Worm (Caenorhabditis elegans) whole organism, early embryonic: ENCODE results near the gene srv-25.
"Not testable (repeated sequence)": the region's sequence is repeated elsewhere in the genome, so short reads cannot be mapped to it uniquely, and the experiment has no call there.

ENCODE experiments used
- B0310.2 ChIP-seq: sonication (generic microtip); optimal IDR thresholded peaks from 2 replicates; lab custom pipeline; 2016; ENCODE audit warnings: mild to moderate bottlenecking, missing genetic modification characterization, missing compliant biosample characterization
- F13C5.2 ChIP-seq: sonication (generic microtip); optimal IDR thresholded peaks from 2 replicates; lab custom pipeline; 2017; ENCODE audit warnings: mild to moderate bottlenecking, missing genetic modification characterization, inconsistent platforms, missing compliant biosample characterization
- aly-1 ChIP-seq: sonication (generic microtip); optimal IDR thresholded peaks from 2 replicates; lab custom pipeline; 2016; ENCODE audit warnings: missing genetic modification characterization, missing compliant biosample characterization
- ama-1 ChIP-seq: fragments of 150-350 bp; optimal IDR thresholded peaks from 2 replicates; lab custom pipeline; 2014
- ceh-13 ChIP-seq: fragments of 200-800 bp; sonication (Bioruptor generic); optimal IDR thresholded peaks from 2 replicates; lab custom pipeline; 2018; ENCODE audit warnings: mild to moderate bottlenecking, missing genetic modification characterization, missing compliant biosample characterization
- ceh-36 ChIP-seq: sonication (generic microtip); optimal IDR thresholded peaks from 2 replicates; lab custom pipeline; 2016; ENCODE audit warnings: missing genetic modification characterization, inconsistent platforms, missing compliant biosample characterization
- ets-7 ChIP-seq: sonication (generic microtip); optimal IDR thresholded peaks from 2 replicates; lab custom pipeline; 2016; ENCODE audit warnings: missing genotype, missing genetic modification characterization, missing compliant biosample characterization
- flt-1 ChIP-seq: fragments of 200-800 bp; sonication (Bioruptor generic); IDR thresholded peaks from 2 replicates; pipeline ENCODE4 v1.3.6; 2022; ENCODE audit warnings: missing genetic modification characterization, missing compliant biosample characterization
- hmbx-1 ChIP-seq: sonication (generic microtip); optimal IDR thresholded peaks from 2 replicates; lab custom pipeline; 2016; ENCODE audit warnings: mild to moderate bottlenecking, missing genetic modification characterization, missing compliant biosample characterization
- hmg-4 ChIP-seq: fragments of 200-800 bp; sonication (Bioruptor generic); optimal IDR thresholded peaks from 2 replicates; lab custom pipeline; 2018; ENCODE audit warnings: mild to moderate bottlenecking, missing genetic modification characterization, missing compliant biosample characterization
- hnd-1 ChIP-seq: sonication (generic microtip); optimal IDR thresholded peaks from 2 replicates; lab custom pipeline; 2016; ENCODE audit warnings: missing genetic modification characterization, missing compliant biosample characterization
- pes-1 ChIP-seq: fragments of 200-800 bp; sonication (Bioruptor generic); IDR thresholded peaks from 2 replicates; pipeline ENCODE4 v1.3.6; 2022; ENCODE audit warnings: missing genetic modification reagents, missing genetic modification characterization, missing compliant biosample characterization
- scrt-1 ChIP-seq: fragments of 200-800 bp; sonication (Bioruptor generic); IDR thresholded peaks from 2 replicates; pipeline ENCODE4 v1.3.6; 2022; ENCODE audit warnings: missing genetic modification characterization, missing compliant biosample characterization
- sea-1 ChIP-seq: fragments of 200-800 bp; sonication (Bioruptor generic); conservative IDR thresholded peaks from 2 replicates; pipeline ENCODE4 v1.3.6; 2022; ENCODE audit warnings: missing genetic modification characterization, missing compliant biosample characterization
- tbx-11 ChIP-seq: fragments of 200-800 bp; sonication (Bioruptor generic); IDR thresholded peaks from 2 replicates; pipeline ENCODE4 v1.3.6; 2022; ENCODE audit warnings: missing genetic modification characterization, missing compliant biosample characterization
- tbx-37 ChIP-seq: fragments of 200-800 bp; sonication (Bioruptor generic); conservative IDR thresholded peaks from 2 replicates; pipeline ENCODE4 v1.3.6; 2022; ENCODE audit warnings: missing genetic modification reagents, missing genetic modification characterization, missing compliant biosample characterization
- tra-4 ChIP-seq: sonication (generic microtip); optimal IDR thresholded peaks from 2 replicates; lab custom pipeline; 2017; ENCODE audit warnings: missing genetic modification characterization, missing compliant biosample characterization

The srv-25 gene

ce11 chrIV:6303642-6304041 is at the start of gene srv-25:
Gene srv-25 (minus strand): TSS chrIV:6303742.
- no peak for TF ChIP-seq hnd-1 (tag; lab: Kevin White, UChicago)
- TF ChIP-seq ama-1 (lab: Kevin White, UChicago) = no peak
- TF ChIP-seq pes-1 = no peak
- TF ChIP-seq sea-1 (GFP tag; lab: Robert Waterston, UW) = no peak
- TF ChIP-seq tbx-11 (GFP tag; lab: Robert Waterston, UW) = no peak
- no peak for TF ChIP-seq hmg-4 (GFP tag; lab: Kevin White, UChicago)
- no peak for TF ChIP-seq ets-7
- no peak for TF ChIP-seq ceh-13 (GFP tag; lab: Kevin White, UChicago)
- TF ChIP-seq ceh-36 (tag; lab: Kevin White, UChicago) = no peak
- no peak for TF ChIP-seq flt-1 (GFP tag; lab: Robert Waterston, UW)
- TF ChIP-seq scrt-1 = no peak
- no peak for TF ChIP-seq tra-4 (tag; lab: Kevin White, UChicago)
- TF ChIP-seq hmbx-1 = no peak
- TF ChIP-seq F13C5.2 (tag; lab: Kevin White, UChicago) = no peak
- no peak for TF ChIP-seq tbx-37 (GFP tag; lab: Robert Waterston, UW)
- TF ChIP-seq aly-1 (tag; lab: Kevin White, UChicago) = no peak
- no peak for TF ChIP-seq B0310.2 (tag; lab: Kevin White, UChicago)

ce11 chrIV:6347213-6347612 is 43.7 kb upstream of the srv-25 start, which contains the start of gene Y73B6BL.289:
Gene Y73B6BL.289 (plus strand): TSS chrIV:6347513.
- not testable (repeated sequence) for TF ChIP-seq tbx-11 (GFP tag; lab: Robert Waterston, UW); ceh-36 (tag; lab: Kevin White, UChicago); tbx-37 (GFP tag; lab: Robert Waterston, UW)

ce11 chrIV:6342876-6343275 is 39.3 kb upstream of the srv-25 start, which contains the start of gene Y73B6BL.14:
Gene Y73B6BL.14 (minus strand): TSS chrIV:6342976.
- TF ChIP-seq ama-1 (lab: Kevin White, UChicago) = no peak
- TF ChIP-seq tra-4 (tag; lab: Kevin White, UChicago) = no peak
- no peak for TF ChIP-seq sea-1 (GFP tag; lab: Robert Waterston, UW)
- TF ChIP-seq ceh-13 (GFP tag; lab: Kevin White, UChicago) = no peak
- TF ChIP-seq hmbx-1 = no peak
- TF ChIP-seq aly-1 (tag; lab: Kevin White, UChicago) = no peak
- no peak for TF ChIP-seq flt-1 (GFP tag; lab: Robert Waterston, UW)
- no peak for TF ChIP-seq ceh-36 (tag; lab: Kevin White, UChicago)
- no peak for TF ChIP-seq ets-7
- no peak for TF ChIP-seq scrt-1
- TF ChIP-seq F13C5.2 (tag; lab: Kevin White, UChicago) = no peak
- no peak for TF ChIP-seq hmg-4 (GFP tag; lab: Kevin White, UChicago)
- no peak for TF ChIP-seq tbx-11 (GFP tag; lab: Robert Waterston, UW)
- no peak for TF ChIP-seq B0310.2 (tag; lab: Kevin White, UChicago)
- TF ChIP-seq hnd-1 (tag; lab: Kevin White, UChicago) = no peak
- no peak for TF ChIP-seq pes-1
- no peak for TF ChIP-seq tbx-37 (GFP tag; lab: Robert Waterston, UW)

- TF ChIP-seq sea-1 (GFP tag; lab: Robert Waterston, UW) = no peak
- TF ChIP-seq ceh-36 (tag; lab: Kevin White, UChicago) = no peak
- no peak for TF ChIP-seq hnd-1 (tag; lab: Kevin White, UChicago)
- TF ChIP-seq ceh-13 (GFP tag; lab: Kevin White, UChicago) = no peak
- no peak for TF ChIP-seq hmbx-1
Observed at ce11 chrIV:6342431-6342830, 38.9 kb upstream of the srv-25 start, which contains the start of gene Y73B6BL.288. Gene Y73B6BL.288 (minus strand): TSS chrIV:6342531.

ce11 chrIV:6337353-6337752 is 33.8 kb upstream of the srv-25 start, which contains the start of gene ipla-6:
Gene ipla-6 (plus strand): TSS chrIV:6337653.
- TF ChIP-seq sea-1 (GFP tag; lab: Robert Waterston, UW) (no peak), flt-1 (GFP tag; lab: Robert Waterston, UW) (no peak), hmbx-1 (no peak), F13C5.2 (tag; lab: Kevin White, UChicago) (no peak), ets-7 (no peak), ceh-36 (tag; lab: Kevin White, UChicago) (no peak), B0310.2 (tag; lab: Kevin White, UChicago) (no peak), hmg-4 (GFP tag; lab: Kevin White, UChicago) (no peak), tbx-37 (GFP tag; lab: Robert Waterston, UW) (no peak), scrt-1 (no peak), tra-4 (tag; lab: Kevin White, UChicago) (no peak), pes-1 (no peak)

ce11 chrIV:6336748-6337147 is 33.2 kb upstream of the srv-25 start:
- TF ChIP-seq hnd-1 (tag; lab: Kevin White, UChicago) = no peak
- TF ChIP-seq ceh-36 (tag; lab: Kevin White, UChicago) = no peak
- no peak for TF ChIP-seq ceh-13 (GFP tag; lab: Kevin White, UChicago)
- no peak for TF ChIP-seq sea-1 (GFP tag; lab: Robert Waterston, UW)
- no peak for TF ChIP-seq pes-1
- no peak for TF ChIP-seq aly-1 (tag; lab: Kevin White, UChicago)
- no peak for TF ChIP-seq B0310.2 (tag; lab: Kevin White, UChicago)
- no peak for TF ChIP-seq ama-1 (lab: Kevin White, UChicago)
- no peak for TF ChIP-seq tbx-37 (GFP tag; lab: Robert Waterston, UW)
- no peak for TF ChIP-seq tbx-11 (GFP tag; lab: Robert Waterston, UW)
- no peak for TF ChIP-seq F13C5.2 (tag; lab: Kevin White, UChicago)
- no peak for TF ChIP-seq ets-7
- TF ChIP-seq tra-4 (tag; lab: Kevin White, UChicago) = no peak
- TF ChIP-seq scrt-1 = no peak
- TF ChIP-seq flt-1 (GFP tag; lab: Robert Waterston, UW) = no peak
- no peak for TF ChIP-seq hmg-4 (GFP tag; lab: Kevin White, UChicago)
- no peak for TF ChIP-seq hmbx-1

ce11 chrIV:6335908-6336307 is 32.4 kb upstream of the srv-25 start, which contains the start of gene mif-4:
Gene mif-4 (minus strand): TSS chrIV:6335994.
- TF ChIP-seq ceh-13 (GFP tag; lab: Kevin White, UChicago) (no peak), hnd-1 (tag; lab: Kevin White, UChicago) (no peak), F13C5.2 (tag; lab: Kevin White, UChicago) (no peak), aly-1 (tag; lab: Kevin White, UChicago) (no peak), B0310.2 (tag; lab: Kevin White, UChicago) (no peak), sea-1 (GFP tag; lab: Robert Waterston, UW) (no peak), ceh-36 (tag; lab: Kevin White, UChicago) (no peak), scrt-1 (no peak), tbx-11 (GFP tag; lab: Robert Waterston, UW) (no peak), ets-7 (no peak), tbx-37 (GFP tag; lab: Robert Waterston, UW) (no peak), hmbx-1 (no peak), ama-1 (lab: Kevin White, UChicago) (no peak), tra-4 (tag; lab: Kevin White, UChicago) (no peak), flt-1 (GFP tag; lab: Robert Waterston, UW) (no peak), hmg-4 (GFP tag; lab: Kevin White, UChicago) (no peak), pes-1 (no peak)
